Worm (Caenorhabditis elegans): ENCODE measurements around the gene col-128.
A peak's percentile ranks its signal among the peaks of the same experiment; 100 is the strongest.

col-128 gene

ce11 chrIV:11592820-11593219 is 41.1 kb upstream of the col-128 start (continued):
- peak; percentile 20 for TF ChIP-seq snpc-4 (tag; optimal IDR thresholded peaks at IDR 0.05)
- TF ChIP-seq lin-35 (GFP tag; optimal IDR thresholded peaks at IDR 0.05) = peak; percentile 28 to 60
- TF ChIP-seq dpl-1 (GFP tag; optimal IDR thresholded peaks at IDR 0.05) = peak in 2 of 3 experiments; percentile 39 to 55
- TF ChIP-seq zip-4 (GFP tag; optimal IDR thresholded peaks at IDR 0.05) = no peak
- peak; percentile 24 for TF ChIP-seq sox-4 (tag; optimal IDR thresholded peaks at IDR 0.05)
- TF ChIP-seq efl-1 (optimal IDR thresholded peaks at IDR 0.05) = peak; percentile 19 to 43
- TF ChIP-seq efl-1 (GFP tag; optimal IDR thresholded peaks at IDR 0.05 in 1 of 2) = peak; percentile 46 to 83
- peak in 1 of 3 experiments; percentile 3 for TF ChIP-seq ceh-82 (tag; optimal IDR thresholded peaks at IDR 0.05)
- TF ChIP-seq tbx-2 (tag; optimal IDR thresholded peaks at IDR 0.05) = peak; percentile 31
- TF ChIP-seq hpl-2 (GFP tag; optimal IDR thresholded peaks at IDR 0.05) = no peak
- peak; percentile 24 for TF ChIP-seq swsn-7 (tag; optimal IDR thresholded peaks at IDR 0.05)
- TF ChIP-seq irx-1 (tag; optimal IDR thresholded peaks at IDR 0.05) = peak; percentile 75
- no peak for TF ChIP-seq zag-1 (tag; optimal IDR thresholded peaks at IDR 0.05)
- TF ChIP-seq dsc-1 (tag; optimal IDR thresholded peaks at IDR 0.05) = peak; percentile 10
- TF ChIP-seq mep-1 (tag; optimal IDR thresholded peaks at IDR 0.05) = peak; percentile 70
- peak; percentile 89 for TF ChIP-seq ceh-90 (tag; optimal IDR thresholded peaks at IDR 0.05)
- TF ChIP-seq ztf-11 (tag; optimal IDR thresholded peaks at IDR 0.05) = peak in 1 of 2 experiments; percentile 53
- TF ChIP-seq nhr-77 (tag; optimal IDR thresholded peaks at IDR 0.05) = no peak
- TF ChIP-seq rnt-1 (tag; optimal IDR thresholded peaks at IDR 0.05) = peak; percentile 91
- TF ChIP-seq tlp-1 (tag; optimal IDR thresholded peaks at IDR 0.05) = no peak
- peak; percentile 38 for TF ChIP-seq C16A3.4 (tag; optimal IDR thresholded peaks at IDR 0.05)
- TF ChIP-seq aha-1 (tag; optimal IDR thresholded peaks at IDR 0.05) = no peak
- TF ChIP-seq nhr-71 (tag; optimal IDR thresholded peaks at IDR 0.05) = peak; percentile 66
- peak; percentile 31; the same call in 1 of the 2 replicates for TF ChIP-seq isw-1 (GFP tag; IDR thresholded peaks at IDR 0.05)
- TF ChIP-seq skn-1 (tag; optimal IDR thresholded peaks at IDR 0.05) = peak; percentile 71
- TF ChIP-seq egl-13 (tag; optimal IDR thresholded peaks at IDR 0.05) = peak; percentile 59
- TF ChIP-seq sptf-1 (tag; optimal IDR thresholded peaks at IDR 0.05) = no peak
- TF ChIP-seq unc-30 (tag; optimal IDR thresholded peaks at IDR 0.05) = no peak
- no peak for TF ChIP-seq nhr-85 (tag)
- peak; percentile 70 for TF ChIP-seq nhr-90 (tag; optimal IDR thresholded peaks at IDR 0.05; ENCODE audit: poor library complexity)
- TF ChIP-seq ces-1 (GFP tag; optimal IDR thresholded peaks at IDR 0.05) = no peak
- TF ChIP-seq fkh-4 (tag; optimal IDR thresholded peaks at IDR 0.05; ENCODE audit: borderline replicate concordance) = peak; percentile 37

- TF ChIP-seq snu-23 (GFP tag; optimal IDR thresholded peaks at IDR 0.05) = no peak
- no peak for TF ChIP-seq lin-15B (tag; optimal IDR thresholded peaks at IDR 0.05)
- no peak for TF ChIP-seq ztf-11 (tag; optimal IDR thresholded peaks at IDR 0.05)
- no peak for TF ChIP-seq efl-3 (GFP tag; optimal IDR thresholded peaks at IDR 0.05)
- no peak for TF ChIP-seq ets-5 (GFP tag; IDR thresholded peaks at IDR 0.05)
- no peak for TF ChIP-seq grh-1 (GFP tag; IDR thresholded peaks at IDR 0.05)
- no peak for TF ChIP-seq isw-1 (GFP tag; IDR thresholded peaks at IDR 0.05)
- no peak for TF ChIP-seq F16B12.6 (tag; optimal IDR thresholded peaks at IDR 0.05)
- TF ChIP-seq nhr-85 (tag) = no peak
- no peak for TF ChIP-seq zag-1 (tag; optimal IDR thresholded peaks at IDR 0.05)
- no peak for TF ChIP-seq hpl-2 (GFP tag; optimal IDR thresholded peaks at IDR 0.05)
- no peak for TF ChIP-seq irx-1 (tag; optimal IDR thresholded peaks at IDR 0.05)
- TF ChIP-seq nhr-76 (tag; optimal IDR thresholded peaks at IDR 0.05) = no peak
Measured at ce11 chrIV:11592165-11592564, 40.4 kb upstream of the col-128 start, which contains the start of gene spe-36. spe-36 (minus strand) TSS chrIV:11592265.

ce11 chrIV:11586484-11586883 is 34.7 kb upstream of the col-128 start:
- TF ChIP-seq tlp-1 (tag; optimal IDR thresholded peaks at IDR 0.05) (no peak), ets-5 (GFP tag; IDR thresholded peaks at IDR 0.05) (no peak), aha-1 (tag; optimal IDR thresholded peaks at IDR 0.05) (no peak), skn-1 (tag; optimal IDR thresholded peaks at IDR 0.05) (no peak)

ce11 chrIV:11584853-11585252 is 33.1 kb upstream of the col-128 start:
- TF ChIP-seq lin-14 (GFP tag; optimal IDR thresholded peaks at IDR 0.05) (peak; percentile 3), swsn-7 (tag; optimal IDR thresholded peaks at IDR 0.05) (no peak), ztf-11 (tag; optimal IDR thresholded peaks at IDR 0.05) (no peak), lin-35 (GFP tag; optimal IDR thresholded peaks at IDR 0.05) (no peak)

Data from whole organism, L1 larva.